Fruit fly (Drosophila melanogaster) whole organism, pupa: ENCODE results near the gene aph-1.

Source experiments
- CG12605 ChIP-seq: fragments of 200-800 bp; sonication (Bioruptor generic); IDR thresholded peaks from 2 replicates; pipeline ENCODE4 v1.3.6; 2022; ENCODE audit warnings: missing biosample characterization, missing genetic modification characterization
- CG13204 ChIP-seq: fragments of 200-800 bp; sonication (Bioruptor generic); optimal IDR thresholded peaks from 2 replicates; lab custom pipeline; 2018; ENCODE audit warnings: missing biosample characterization, mild to moderate bottlenecking, missing genetic modification characterization, moderate library complexity
- CG17806 ChIP-seq: fragments of 200-800 bp; sonication (Bioruptor generic); optimal IDR thresholded peaks from 2 replicates; lab custom pipeline; 2018; ENCODE audit warnings: missing biosample characterization, mild to moderate bottlenecking, missing genetic modification characterization, moderate library complexity
- CG32121 ChIP-seq: fragments of 200-800 bp; sonication (Bioruptor generic); IDR thresholded peaks from 2 replicates; pipeline ENCODE4 v1.3.6; 2022; ENCODE audit warnings: missing biosample characterization, missing genetic modification characterization
- CG8159 ChIP-seq: fragments of 200-800 bp; sonication (Bioruptor generic); optimal IDR thresholded peaks from 3 replicates; lab custom pipeline; 2018; ENCODE audit warnings: missing biosample characterization, mild to moderate bottlenecking, missing genetic modification characterization, moderate library complexity
- CG8301 ChIP-seq: fragments of 200-800 bp; sonication (Bioruptor generic); optimal IDR thresholded peaks from 2 replicates; lab custom pipeline; 2018; ENCODE audit warnings: missing biosample characterization, mild to moderate bottlenecking, missing genetic modification characterization
- D1 ChIP-seq: fragments of 200-800 bp; sonication (Bioruptor generic); optimal IDR thresholded peaks from 2 replicates; lab custom pipeline; 2018; ENCODE audit warnings: missing biosample characterization, mild to moderate bottlenecking, missing genetic modification characterization, moderate library complexity
- EcR ChIP-seq: fragments of 200-800 bp; sonication (Bioruptor generic); optimal IDR thresholded peaks from 3 replicates; lab custom pipeline; 2019; ENCODE audit warnings: missing biosample characterization, missing genetic modification characterization, mild to moderate bottlenecking, moderate library complexity, missing genetic modification reagents
- Ets98B ChIP-seq: fragments of 200-800 bp; sonication (Bioruptor generic); IDR thresholded peaks from 2 replicates; pipeline ENCODE4 v1.3.6; 2022; ENCODE audit warnings: missing biosample characterization, missing genetic modification characterization
- fd96Ca ChIP-seq: fragments of 200-800 bp; sonication (Bioruptor generic); IDR thresholded peaks from 3 replicates; pipeline ENCODE4 v1.3.6; 2022; ENCODE audit warnings: missing biosample characterization, missing genetic modification characterization
- rn ChIP-seq: fragments of 200-800 bp; sonication (Bioruptor generic); IDR thresholded peaks from 2 replicates; pipeline ENCODE4 v1.3.6; 2022; ENCODE audit warnings: missing biosample characterization, missing genetic modification characterization

- no peak for TF ChIP-seq CG8159 (tag; lab: Kevin White, UChicago)
- no peak for TF ChIP-seq D1 (tag; lab: Kevin White, UChicago)
- no peak for TF ChIP-seq CG13204 (GFP tag; lab: Kevin White, UChicago)
- TF ChIP-seq CG32121 (GFP tag; lab: Robert Waterston, UW) = no peak
- no peak for TF ChIP-seq CG8301 (tag; lab: Kevin White, UChicago)
- TF ChIP-seq fd96Ca (GFP tag; lab: Robert Waterston, UW) = no peak
- no peak for TF ChIP-seq CG17806
- TF ChIP-seq CG12605 = no peak
- TF ChIP-seq Ets98B (GFP tag; lab: Robert Waterston, UW) = no peak
- TF ChIP-seq rn (GFP tag; lab: Robert Waterston, UW) = no peak
- TF ChIP-seq EcR (GFP tag; lab: Kevin White, UChicago) = no peak
Observed at dm6 chr2L:2810831-2811230, 44.8 kb downstream of the aph-1 start.
